Fruit fly (Drosophila melanogaster) whole organism, embryonic: ENCODE measurements around the gene Cyp4d14.

Source experiments
- Aef1 ChIP-seq: fragments of 200-800 bp; sonication (Bioruptor generic); IDR thresholded peaks from 3 replicates; pipeline ENCODE4 v1.3.6; 2022; ENCODE audit warnings: missing biosample characterization, missing genetic modification characterization
- Antp ChIP-seq: fragments of 200-800 bp; sonication (Bioruptor generic); optimal IDR thresholded peaks from 3 replicates; lab custom pipeline; 2016; ENCODE audit warnings: missing biosample characterization, missing genetic modification characterization
- CG11247 ChIP-seq: fragments of 200-800 bp; sonication (Bioruptor generic); IDR thresholded peaks from 2 replicates; pipeline ENCODE4 v1.3.6; 2022; ENCODE audit warnings: missing biosample characterization, missing genetic modification characterization
- CG11696 ChIP-seq: fragments of 200-800 bp; sonication (Bioruptor generic); IDR thresholded peaks from 2 replicates; pipeline ENCODE4 v1.3.6; 2022; ENCODE audit warnings: missing biosample characterization, missing genetic modification characterization
- CG12071 ChIP-seq: fragments of 200-800 bp; sonication (Bioruptor generic); optimal IDR thresholded peaks from 3 replicates; lab custom pipeline; 2018; ENCODE audit warnings: missing biosample characterization, mild to moderate bottlenecking, missing genetic modification characterization
- CG12659 ChIP-seq: fragments of 200-800 bp; sonication (Bioruptor generic); optimal IDR thresholded peaks from 3 replicates; lab custom pipeline; 2017; ENCODE audit warnings: mild to moderate bottlenecking, missing biosample characterization, missing genetic modification reagents, missing genetic modification characterization
- CG13296 ChIP-seq: fragments of 200-800 bp; sonication (Bioruptor generic); optimal IDR thresholded peaks from 3 replicates; lab custom pipeline; 2018; ENCODE audit warnings: missing biosample characterization, mild to moderate bottlenecking, missing genetic modification characterization
- CG14050 ChIP-seq: fragments of 200-800 bp; sonication (Bioruptor generic); IDR thresholded peaks from 3 replicates; pipeline ENCODE4 v1.3.6; 2022; ENCODE audit warnings: missing biosample characterization, missing genetic modification characterization
- CG1603 ChIP-seq: fragments of 200-800 bp; sonication (Bioruptor generic); optimal IDR thresholded peaks from 2 replicates; lab custom pipeline; 2019; ENCODE audit warnings: missing biosample characterization, mild to moderate bottlenecking, missing genetic modification characterization, moderate library complexity
- CG18476 ChIP-seq: fragments of 200-800 bp; sonication (Bioruptor generic); optimal IDR thresholded peaks from 2 replicates; lab custom pipeline; 2016; ENCODE audit warnings: missing biosample characterization, mild to moderate bottlenecking, missing genetic modification characterization
- CG2199 ChIP-seq: fragments of 200-800 bp; sonication (Bioruptor generic); IDR thresholded peaks from 3 replicates; pipeline ENCODE4 v1.3.6; 2022; ENCODE audit warnings: missing biosample characterization, missing genetic modification characterization
- CG2875 ChIP-seq: fragments of 200-800 bp; sonication (Bioruptor generic); optimal IDR thresholded peaks from 2 replicates; lab custom pipeline; 2017; ENCODE audit warnings: missing biosample characterization, mild to moderate bottlenecking, missing genetic modification characterization, missing genetic modification reagents
- CG30020 ChIP-seq: fragments of 200-800 bp; optimal IDR thresholded peaks from 2 replicates; lab custom pipeline; 2019; ENCODE audit warnings: missing biosample characterization, mild to moderate bottlenecking, missing genetic modification characterization, moderate library complexity
- CG31441 ChIP-seq: fragments of 200-800 bp; sonication (Bioruptor generic); IDR thresholded peaks from 2 replicates; pipeline ENCODE4 v1.3.6; 2022; ENCODE audit warnings: missing biosample characterization, missing genetic modification characterization
- CG3163 ChIP-seq: fragments of 200-800 bp; sonication (Bioruptor generic); optimal IDR thresholded peaks from 3 replicates; lab custom pipeline; 2016; ENCODE audit warnings: missing biosample characterization, missing genetic modification characterization
- CG33213 ChIP-seq: fragments of 200-800 bp; sonication (Bioruptor generic); optimal IDR thresholded peaks from 3 replicates; lab custom pipeline; 2016; ENCODE audit warnings: missing biosample characterization, missing genetic modification characterization
- CG34422 ChIP-seq: fragments of 200-800 bp; sonication (Bioruptor generic); IDR thresholded peaks from 3 replicates; pipeline ENCODE4 v1.3.6; 2022; ENCODE audit warnings: missing biosample characterization, missing genetic modification characterization
- CG6272 ChIP-seq: fragments of 200-800 bp; sonication (Bioruptor generic); IDR thresholded peaks from 2 replicates; pipeline ENCODE4 v1.3.6; 2022; ENCODE audit warnings: missing biosample characterization, missing genetic modification characterization
- CG6689 ChIP-seq: fragments of 200-800 bp; sonication (Bioruptor generic); IDR thresholded peaks from 2 replicates; pipeline ENCODE4 v1.3.6; 2022; ENCODE audit warnings: missing biosample characterization, missing genetic modification characterization
- CG7745 ChIP-seq: fragments of 200-800 bp; sonication (Bioruptor generic); optimal IDR thresholded peaks from 2 replicates; lab custom pipeline; 2018; ENCODE audit warnings: missing biosample characterization, mild to moderate bottlenecking, missing genetic modification characterization, moderate library complexity
- CG7839 ChIP-seq: fragments of 200-800 bp; sonication (Bioruptor generic); optimal IDR thresholded peaks from 3 replicates; lab custom pipeline; 2018; ENCODE audit warnings: missing biosample characterization, mild to moderate bottlenecking, missing genetic modification characterization, moderate library complexity
- CG7928 ChIP-seq: fragments of 200-800 bp; sonication (Bioruptor generic); optimal IDR thresholded peaks from 2 replicates; lab custom pipeline; 2017; ENCODE audit warnings: missing biosample characterization, mild to moderate bottlenecking, missing genetic modification characterization
- CG8290 ChIP-seq, 3 experiments: fragments of 200-800 bp; sonication (Bioruptor generic); optimal IDR thresholded peaks; 2 replicates each; lab custom pipeline; 2016 to 2019; ENCODE audit warnings: missing biosample characterization in 3 of 3, missing genetic modification characterization in 3 of 3, mild to moderate bottlenecking in 2 of 3, moderate library complexity in 1 of 3
- CHES-1-like ChIP-seq: fragments of 200-800 bp; sonication (Bioruptor generic); optimal IDR thresholded peaks from 2 replicates; lab custom pipeline; 2016; ENCODE audit warnings: missing biosample characterization, missing genetic modification characterization
- Doc3 ChIP-seq: fragments of 200-800 bp; sonication (Bioruptor generic); IDR thresholded peaks from 3 replicates; pipeline ENCODE4 v1.3.6; 2022; ENCODE audit warnings: missing biosample characterization, missing genetic modification characterization; ENCODE audit not compliant: partially characterized antibody
- Eip74EF ChIP-seq, 2 experiments: fragments of 200-800 bp in 1 of 2; fragments of >200 bp in 1 of 2; sonication (Bioruptor generic) in 1 of 2; optimal IDR thresholded peaks; 2 replicates each; lab custom pipeline; 2017 to 2019; ENCODE audit warnings: missing biosample characterization in 2 of 2, missing genetic modification characterization in 2 of 2, mild to moderate bottlenecking in 1 of 2, moderate library complexity in 1 of 2
- H2.0 ChIP-seq: fragments of 200-800 bp; sonication (Bioruptor generic); IDR thresholded peaks from 2 replicates; pipeline ENCODE4 v1.3.6; 2022; ENCODE audit warnings: missing biosample characterization, missing genetic modification characterization
- HHEX ChIP-seq: fragments of 200-800 bp; sonication (Bioruptor generic); optimal IDR thresholded peaks from 3 replicates; lab custom pipeline; 2017; ENCODE audit warnings: missing biosample characterization, mild to moderate bottlenecking, missing genetic modification characterization, missing genetic modification reagents
- HLHmδ ChIP-seq: fragments of 200-800 bp; sonication (Bioruptor generic); optimal IDR thresholded peaks from 2 replicates; lab custom pipeline; 2018; ENCODE audit warnings: missing biosample characterization, mild to moderate bottlenecking, missing genetic modification characterization, moderate library complexity
- Pdp1 ChIP-seq, 2 experiments: fragments of 200-800 bp; sonication (Bioruptor generic); optimal IDR thresholded peaks; 3 replicates each; lab custom pipeline; 2016; ENCODE audit warnings: missing biosample characterization in 2 of 2, missing genetic modification characterization in 2 of 2, mild to moderate bottlenecking in 1 of 2, moderate library complexity in 1 of 2
- Ptx1 ChIP-seq: fragments of 200-800 bp; sonication (Bioruptor generic); IDR thresholded peaks from 2 replicates; pipeline ENCODE4 v1.3.6; 2022; ENCODE audit warnings: missing biosample characterization, missing genetic modification characterization
- Spps ChIP-seq: fragments of 200-800 bp; sonication (Bioruptor generic); optimal IDR thresholded peaks from 2 replicates; lab custom pipeline; 2018; ENCODE audit warnings: missing biosample characterization, mild to moderate bottlenecking, missing genetic modification characterization
- Stat92E ChIP-seq, 3 experiments: fragments of >200 bp in 2 of 3; fragments of 200-800 bp in 1 of 3; sonication (Bioruptor generic) in 1 of 3; optimal IDR thresholded peaks; 2 replicates each; lab custom pipeline; 2017 to 2019; ENCODE audit warnings: missing biosample characterization in 3 of 3, missing genetic modification characterization in 3 of 3, mild to moderate bottlenecking in 1 of 3, moderate library complexity in 1 of 3
- TFAM ChIP-seq: fragments of 200-800 bp; sonication (Bioruptor generic); optimal IDR thresholded peaks from 2 replicates; lab custom pipeline; 2017; ENCODE audit warnings: missing biosample characterization, missing genetic modification characterization, inconsistent platforms
- ac ChIP-seq: fragments of 200-800 bp; sonication (Bioruptor generic); optimal IDR thresholded peaks from 3 replicates; lab custom pipeline; 2017; ENCODE audit warnings: missing biosample characterization, mild to moderate bottlenecking, missing genetic modification characterization
- cwo ChIP-seq: fragments of 200-800 bp; sonication (Bioruptor generic); optimal IDR thresholded peaks from 3 replicates; lab custom pipeline; 2017; ENCODE audit warnings: missing biosample characterization, missing genetic modification characterization, mild to moderate bottlenecking, moderate library complexity, missing genetic modification reagents
- fd64A ChIP-seq: fragments of 200-800 bp; sonication (Bioruptor generic); optimal IDR thresholded peaks from 3 replicates; lab custom pipeline; 2018; ENCODE audit warnings: missing biosample characterization, mild to moderate bottlenecking, missing genetic modification characterization
- gsb-n ChIP-seq: fragments of 200-800 bp; sonication (Bioruptor generic); optimal IDR thresholded peaks from 3 replicates; lab custom pipeline; 2018; ENCODE audit warnings: missing biosample characterization, mild to moderate bottlenecking, missing genetic modification characterization
- kah ChIP-seq: fragments of 200-800 bp; sonication (Bioruptor generic); optimal IDR thresholded peaks from 2 replicates; lab custom pipeline; 2018; ENCODE audit warnings: missing biosample characterization, mild to moderate bottlenecking, missing genetic modification characterization
- maf-S ChIP-seq: fragments of 200-800 bp; sonication (Bioruptor generic); optimal IDR thresholded peaks from 2 replicates; lab custom pipeline; 2016; ENCODE audit warnings: missing biosample characterization, missing genetic modification characterization
- mirr ChIP-seq: fragments of 200-800 bp; sonication (Bioruptor generic); optimal IDR thresholded peaks from 3 replicates; lab custom pipeline; 2018; ENCODE audit warnings: missing biosample characterization, mild to moderate bottlenecking, missing genetic modification characterization
- nerfin-1 ChIP-seq: fragments of 200-800 bp; sonication (Bioruptor generic); optimal IDR thresholded peaks from 3 replicates; lab custom pipeline; 2019; ENCODE audit warnings: missing biosample characterization, mild to moderate bottlenecking, missing genetic modification characterization, moderate library complexity
- p53 ChIP-seq: fragments of 200-800 bp; sonication (Bioruptor generic); optimal IDR thresholded peaks from 2 replicates; lab custom pipeline; 2016; ENCODE audit warnings: missing biosample characterization, missing genetic modification characterization
- pfk ChIP-seq: fragments of 200-800 bp; sonication (Bioruptor generic); optimal IDR thresholded peaks from 2 replicates; lab custom pipeline; 2018; ENCODE audit warnings: missing biosample characterization, mild to moderate bottlenecking, missing genetic modification characterization, moderate library complexity
- pum ChIP-seq: fragments of 200-800 bp; sonication (Bioruptor generic); optimal IDR thresholded peaks from 2 replicates; lab custom pipeline; 2016; ENCODE audit warnings: missing biosample characterization, missing genetic modification characterization
- so ChIP-seq: fragments of 200-800 bp; sonication (Bioruptor generic); IDR thresholded peaks from 3 replicates; pipeline ENCODE4 v1.3.6; 2022; ENCODE audit warnings: missing biosample characterization, missing genetic modification characterization
- tio ChIP-seq: fragments of 200-800 bp; sonication (Bioruptor generic); optimal IDR thresholded peaks from 2 replicates; lab custom pipeline; 2017; ENCODE audit warnings: missing biosample characterization, missing genetic modification characterization, inconsistent platforms

The Cyp4d14 gene

DNA sequence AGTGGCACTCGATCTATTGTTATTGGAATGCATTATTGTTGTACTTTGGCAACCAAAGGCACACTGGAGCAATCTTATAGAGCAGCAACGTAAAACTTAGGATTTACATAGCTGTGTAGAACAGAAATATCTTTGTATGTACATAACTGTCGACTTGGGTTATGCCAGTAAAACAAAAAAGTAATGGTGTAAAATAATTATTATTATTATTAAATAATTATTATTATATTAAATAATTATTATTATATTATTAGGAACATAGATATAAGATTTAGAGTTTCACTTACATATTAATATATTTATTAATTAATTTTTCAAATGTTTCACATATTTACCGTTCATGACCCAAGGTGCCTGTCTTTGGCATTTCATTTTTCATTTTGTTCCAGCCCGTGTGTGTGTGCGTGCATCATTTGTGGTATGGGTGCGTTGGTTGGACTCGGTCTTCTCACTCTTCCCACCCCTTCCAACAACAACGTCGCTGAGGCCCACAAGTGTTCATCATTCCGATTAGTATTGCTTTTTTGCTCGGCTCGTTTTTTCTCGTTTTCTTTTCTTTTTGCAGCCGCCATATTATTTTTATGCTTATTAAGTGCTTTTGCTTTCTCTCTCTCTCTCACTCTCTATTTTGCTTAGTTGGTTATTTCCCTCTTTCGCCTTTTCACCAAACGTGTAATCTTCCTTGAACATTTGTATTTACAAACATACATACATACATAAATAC, 51.0 kb downstream of the Cyp4d14 start (continued):
- TF ChIP-seq CG6689 (GFP tag; lab: Robert Waterston, UW) (peak; percentile 96), ac (peak; percentile 94), CG12659 (GFP tag; lab: Kevin White, UChicago) (peak; percentile 98), Aef1 (GFP tag; lab: Robert Waterston, UW) (peak; percentile 92), H2.0 (GFP tag; lab: Robert Waterston, UW) (peak; percentile 85), CG7928 (GFP tag; lab: Kevin White, UChicago) (peak; percentile 68), HLHmδ (no peak), CG31441 (peak; percentile 100), CG2199 (peak; percentile 79; the same call in 2 of the 3 replicates), CG12071 (GFP tag; lab: Kevin White, UChicago) (peak; percentile 83), pum (GFP tag; lab: Kevin White, UChicago) (peak; percentile 76), CG8290 (GFP tag; optimal IDR thresholded peaks at IDR 0.05; lab: Kevin White, UChicago) (peak; percentile 93), CG8290 (tag; optimal IDR thresholded peaks at IDR 0.05; lab: Kevin White, UChicago) (peak; percentile 32 to 92), pfk (GFP tag; lab: Kevin White, UChicago) (peak; percentile 94), CG1603 (tag; lab: Kevin White, UChicago) (peak; percentile 81), CG11696 (GFP tag; lab: Robert Waterston, UW) (peak; percentile 74; the same call in 1 of the 2 replicates), tio (peak; percentile 94), Doc3 (GFP tag; lab: Robert Waterston, UW) (no peak), CG3163 (GFP tag; lab: Kevin White, UChicago) (no peak), maf-S (GFP tag; lab: Kevin White, UChicago) (peak; percentile 59), Eip74EF (GFP tag; optimal IDR thresholded peaks at IDR 0.05; lab: Kevin White, UChicago) (peak in 1 of 2 experiments; percentile 95), CHES-1-like (GFP tag; lab: Kevin White, UChicago) (peak; percentile 82), CG2875 (GFP tag; lab: Kevin White, UChicago) (peak; percentile 97), nerfin-1 (tag; lab: Kevin White, UChicago) (peak; percentile 96), CG11247 (GFP tag; lab: Robert Waterston, UW) (peak; percentile 89), cwo (peak; percentile 96), HHEX (GFP tag; lab: Kevin White, UChicago) (peak; percentile 97), CG7839 (tag; lab: Kevin White, UChicago) (peak; percentile 99), fd64A (GFP tag; lab: Kevin White, UChicago) (peak; percentile 82), p53 (GFP tag; lab: Kevin White, UChicago) (no peak), Antp (peak; percentile 90), CG33213 (GFP tag; lab: Kevin White, UChicago) (peak; percentile 59), CG7745 (tag; lab: Kevin White, UChicago) (peak; percentile 8), CG34422 (GFP tag; lab: Robert Waterston, UW) (peak; percentile 89; the same call in 2 of the 3 replicates), Pdp1 (GFP tag; optimal IDR thresholded peaks at IDR 0.05; lab: Kevin White, UChicago) (peak; percentile 67 to 88), CG18476 (GFP tag; lab: Kevin White, UChicago) (peak; percentile 90), CG14050 (GFP tag; lab: Robert Waterston, UW) (peak; percentile 85), gsb-n (tag; lab: Kevin White, UChicago) (peak; percentile 96), TFAM (GFP tag; lab: Kevin White, UChicago) (no peak), CG13296 (peak; percentile 98), Spps (peak; percentile 97), Ptx1 (GFP tag; lab: Robert Waterston, UW) (peak; percentile 95), so (peak; percentile 91; the same call in 2 of the 3 replicates), Stat92E (GFP tag; optimal IDR thresholded peaks at IDR 0.05; lab: Kevin White, UChicago) (peak in 1 of 3 experiments; percentile 94), kah (GFP tag; lab: Kevin White, UChicago) (peak; percentile 94), CG6272 (GFP tag; lab: Robert Waterston, UW) (peak; percentile 85), CG30020 (tag; lab: Kevin White, UChicago) (peak; percentile 91), mirr (GFP tag; lab: Kevin White, UChicago) (peak; percentile 50)
